Fruit fly (Drosophila melanogaster) whole organism, embryonic: Measurements from ENCODE around the gene Hsp67Ba.

Experiments
- Ada2b ChIP-seq: fragments of 200-800 bp; sonication (Bioruptor generic); IDR thresholded peaks from 2 replicates; pipeline ENCODE4 v1.3.6; 2022; ENCODE audit warnings: missing biosample characterization, missing genetic modification characterization
- Aef1 ChIP-seq: fragments of 200-800 bp; sonication (Bioruptor generic); IDR thresholded peaks from 3 replicates; pipeline ENCODE4 v1.3.6; 2022; ENCODE audit warnings: missing biosample characterization, missing genetic modification characterization
- Bteb2 ChIP-seq: fragments of 200-800 bp; sonication (Bioruptor generic); optimal IDR thresholded peaks from 2 replicates; lab custom pipeline; 2016; ENCODE audit warnings: missing biosample characterization, missing genetic modification characterization
- CG11456 ChIP-seq: fragments of 200-800 bp; sonication (Bioruptor generic); IDR thresholded peaks from 3 replicates; pipeline ENCODE4 v1.3.6; 2022; ENCODE audit warnings: missing biosample characterization, missing genetic modification characterization
- CG14860 ChIP-seq: fragments of 200-800 bp; sonication (Bioruptor generic); IDR thresholded peaks from 3 replicates; pipeline ENCODE4 v1.3.6; 2022; ENCODE audit warnings: missing biosample characterization, missing genetic modification characterization; ENCODE audit not compliant: partially characterized antibody
- CG15011 ChIP-seq: fragments of 200-800 bp; sonication (Bioruptor generic); optimal IDR thresholded peaks from 3 replicates; lab custom pipeline; 2018; ENCODE audit warnings: missing biosample characterization, mild to moderate bottlenecking, missing genetic modification characterization
- CG15269 ChIP-seq: fragments of 200-800 bp; sonication (Bioruptor generic); optimal IDR thresholded peaks from 2 replicates; lab custom pipeline; 2018; ENCODE audit warnings: missing biosample characterization, mild to moderate bottlenecking, missing genetic modification characterization, moderate library complexity
- CG33213 ChIP-seq: fragments of 200-800 bp; sonication (Bioruptor generic); optimal IDR thresholded peaks from 3 replicates; lab custom pipeline; 2016; ENCODE audit warnings: missing biosample characterization, missing genetic modification characterization
- CG34224 ChIP-seq: fragments of 200-800 bp; sonication (Bioruptor generic); IDR thresholded peaks from 3 replicates; pipeline ENCODE4 v1.3.6; 2022; ENCODE audit warnings: missing biosample characterization, missing genetic modification characterization; ENCODE audit not compliant: partially characterized antibody
- CG3995 ChIP-seq: fragments of 200-800 bp; sonication (Bioruptor generic); optimal IDR thresholded peaks from 3 replicates; lab custom pipeline; 2016; ENCODE audit warnings: missing biosample characterization, missing genetic modification characterization
- CG4424 ChIP-seq: fragments of 200-800 bp; sonication (Bioruptor generic); optimal IDR thresholded peaks from 3 replicates; lab custom pipeline; 2016; ENCODE audit warnings: missing biosample characterization, missing genetic modification characterization
- CG6175 ChIP-seq: fragments of 200-800 bp; sonication (Bioruptor generic); IDR thresholded peaks from 3 replicates; pipeline ENCODE4 v1.3.6; 2022; ENCODE audit warnings: missing biosample characterization, missing genetic modification characterization
- CG6683 ChIP-seq: fragments of 200-800 bp; sonication (Bioruptor generic); optimal IDR thresholded peaks from 2 replicates; lab custom pipeline; 2017; ENCODE audit warnings: missing biosample characterization, mild to moderate bottlenecking, missing genetic modification characterization, missing genetic modification reagents
- CG6854 ChIP-seq: fragments of 200-800 bp; sonication (Bioruptor generic); optimal IDR thresholded peaks from 3 replicates; lab custom pipeline; 2017; ENCODE audit warnings: missing biosample characterization, mild to moderate bottlenecking, missing genetic modification characterization
- CG9609 ChIP-seq: fragments of 200-800 bp; sonication (Bioruptor generic); optimal IDR thresholded peaks from 3 replicates; lab custom pipeline; 2016; ENCODE audit warnings: missing biosample characterization, missing genetic modification characterization
- Doc3 ChIP-seq: fragments of 200-800 bp; sonication (Bioruptor generic); IDR thresholded peaks from 3 replicates; pipeline ENCODE4 v1.3.6; 2022; ENCODE audit warnings: missing biosample characterization, missing genetic modification characterization; ENCODE audit not compliant: partially characterized antibody
- Eip74EF ChIP-seq, 2 experiments: fragments of 200-800 bp in 1 of 2; fragments of >200 bp in 1 of 2; sonication (Bioruptor generic) in 1 of 2; optimal IDR thresholded peaks; 2 replicates each; lab custom pipeline; 2017 to 2019; ENCODE audit warnings: missing biosample characterization in 2 of 2, missing genetic modification characterization in 2 of 2, mild to moderate bottlenecking in 1 of 2, moderate library complexity in 1 of 2
- Hand ChIP-seq: fragments of 200-800 bp; sonication (Bioruptor generic); optimal IDR thresholded peaks from 2 replicates; lab custom pipeline; 2017; ENCODE audit warnings: mild to moderate bottlenecking, missing biosample characterization, missing genetic modification reagents, missing genetic modification characterization
- Kr ChIP-seq: fragments of 200-800 bp; sonication (Bioruptor generic); optimal IDR thresholded peaks from 2 replicates; lab custom pipeline; 2017; ENCODE audit warnings: missing biosample characterization, mild to moderate bottlenecking, missing genetic modification characterization
- MBD-R2 ChIP-seq: fragments of 200-800 bp; sonication (Bioruptor generic); IDR thresholded peaks from 2 replicates; pipeline ENCODE4 v1.3.6; 2022; ENCODE audit warnings: missing biosample characterization, missing genetic modification characterization
- Max ChIP-seq: fragments of 200-800 bp; sonication (Bioruptor generic); optimal IDR thresholded peaks from 2 replicates; lab custom pipeline; 2016; ENCODE audit warnings: missing biosample characterization, mild to moderate bottlenecking, missing genetic modification characterization
- Med ChIP-seq: fragments of 200-800 bp; sonication (Bioruptor generic); peaks from one replicate; lab custom pipeline; 2016; ENCODE audit warnings: missing biosample characterization, missing genetic modification characterization, mild to moderate bottlenecking, inconsistent platforms, moderate library complexity
- Mrtf ChIP-seq: fragments of 200-800 bp; sonication (Bioruptor generic); IDR thresholded peaks from 3 replicates; pipeline ENCODE4 v1.3.6; 2022; ENCODE audit warnings: missing biosample characterization, missing genetic modification characterization
- NC2β ChIP-seq: fragments of 200-800 bp; sonication (Bioruptor generic); optimal IDR thresholded peaks from 2 replicates; lab custom pipeline; 2016; ENCODE audit warnings: missing biosample characterization, missing genetic modification characterization
- Nf-YA ChIP-seq: fragments of 200-800 bp; sonication (Bioruptor generic); IDR thresholded peaks from 2 replicates; pipeline ENCODE4 v1.3.6; 2022; ENCODE audit warnings: missing biosample characterization, missing genetic modification characterization
- Nf-YB ChIP-seq: fragments of 200-800 bp; sonication (Bioruptor generic); optimal IDR thresholded peaks from 3 replicates; lab custom pipeline; 2019; ENCODE audit warnings: missing biosample characterization, mild to moderate bottlenecking, missing genetic modification characterization, moderate library complexity
- dpn ChIP-seq, 2 experiments: fragments of 200-800 bp; sonication (Bioruptor generic); optimal IDR thresholded peaks; 3 replicates each; lab custom pipeline; 2016; ENCODE audit warnings: missing biosample characterization in 2 of 2, missing genetic modification characterization in 2 of 2
- eyg ChIP-seq: fragments of 200-800 bp; sonication (Bioruptor generic); optimal IDR thresholded peaks from 3 replicates; lab custom pipeline; 2016; ENCODE audit warnings: missing biosample characterization, missing genetic modification characterization
- fd3F ChIP-seq: fragments of 200-800 bp; sonication (Bioruptor generic); optimal IDR thresholded peaks from 2 replicates; lab custom pipeline; 2018; ENCODE audit warnings: missing biosample characterization, mild to moderate bottlenecking, missing genetic modification characterization, moderate library complexity
- inv ChIP-seq: fragments of 200-800 bp; sonication (Bioruptor generic); IDR thresholded peaks from 2 replicates; pipeline ENCODE4 v1.3.6; 2022; ENCODE audit warnings: missing biosample characterization, missing genetic modification characterization; ENCODE audit not compliant: partially characterized antibody
- ken ChIP-seq: fragments of 200-800 bp; sonication (Bioruptor generic); IDR thresholded peaks from 3 replicates; pipeline ENCODE4 v1.3.6; 2022; ENCODE audit warnings: missing biosample characterization, missing genetic modification characterization
- lilli ChIP-seq: fragments of 200-800 bp; sonication (Bioruptor generic); optimal IDR thresholded peaks from 3 replicates; lab custom pipeline; 2016; ENCODE audit warnings: missing biosample characterization, missing genetic modification characterization
- nau ChIP-seq: fragments of 200-800 bp; sonication (Bioruptor generic); optimal IDR thresholded peaks from 3 replicates; lab custom pipeline; 2017; ENCODE audit warnings: missing biosample characterization, mild to moderate bottlenecking, missing genetic modification characterization, missing genetic modification reagents
- nom ChIP-seq: fragments of 200-800 bp; sonication (Bioruptor generic); optimal IDR thresholded peaks from 2 replicates; lab custom pipeline; 2017; ENCODE audit warnings: missing biosample characterization, missing genetic modification characterization, mild to moderate bottlenecking, moderate library complexity, missing genetic modification reagents
- otp ChIP-seq: fragments of 200-800 bp; sonication (Bioruptor generic); IDR thresholded peaks from 3 replicates; pipeline ENCODE4, ENCODE4 v1.3.6; 2022; ENCODE audit warnings: missing biosample characterization, missing genetic modification characterization
- sd ChIP-seq: fragments of 200-800 bp; sonication (Bioruptor generic); optimal IDR thresholded peaks from 3 replicates; lab custom pipeline; 2018; ENCODE audit warnings: missing biosample characterization, mild to moderate bottlenecking, missing genetic modification characterization, moderate library complexity
- ssp ChIP-seq: fragments of 200-800 bp; sonication (Bioruptor generic); IDR thresholded peaks from 2 replicates; pipeline ENCODE4 v1.3.6; 2022; ENCODE audit warnings: missing biosample characterization, missing genetic modification characterization
- toy ChIP-seq: fragments of 200-800 bp; sonication (Bioruptor generic); IDR thresholded peaks from 2 replicates; pipeline ENCODE4 v1.3.6; 2022; ENCODE audit warnings: missing biosample characterization, missing genetic modification characterization

The Hsp67Ba gene

DNA sequence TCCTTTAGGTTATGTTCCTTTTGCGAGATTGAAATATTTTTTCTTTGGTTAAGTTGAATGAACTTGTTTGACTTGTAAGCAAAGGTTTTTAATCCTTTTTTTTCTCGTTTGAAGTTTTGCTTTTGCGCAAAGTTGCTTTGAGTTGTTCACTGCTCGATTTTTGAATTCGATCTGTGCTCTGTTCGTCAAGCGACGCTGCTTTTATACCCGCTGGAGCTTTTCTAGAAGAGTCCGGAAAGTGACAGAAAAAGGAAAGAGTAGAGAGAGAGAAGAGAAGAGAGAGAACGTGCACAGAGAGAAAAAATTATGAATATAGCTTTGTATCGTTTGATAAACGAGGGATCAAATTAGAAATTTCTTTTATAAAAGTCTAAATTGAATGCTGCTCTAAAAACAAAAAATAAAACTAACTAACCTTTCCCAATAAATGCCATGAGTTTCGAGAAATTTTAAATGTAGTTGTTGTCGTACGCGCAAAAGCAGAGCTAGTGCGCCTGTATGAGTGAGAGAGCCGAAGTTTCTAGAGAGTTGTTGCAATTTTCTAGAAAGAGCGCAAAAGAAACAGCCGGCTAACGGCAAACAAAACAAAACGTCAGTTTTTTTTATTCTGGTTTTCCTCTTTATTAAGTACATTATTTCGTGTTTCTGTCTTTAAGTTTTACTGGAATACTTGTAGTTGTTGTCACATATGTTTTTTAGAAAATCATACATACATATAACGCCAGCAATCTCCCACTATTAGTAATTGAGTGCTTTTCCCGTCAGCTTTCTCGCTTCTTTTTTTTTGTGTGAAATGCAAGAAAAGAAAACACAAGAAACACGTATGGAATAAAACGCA lies 1.9 kb downstream of the Hsp67Ba start, which contains the start of gene Hsp26 (continued):
- TF ChIP-seq nau (GFP tag; lab: Kevin White, UChicago) = peak; percentile 87
- TF ChIP-seq eyg (GFP tag; lab: Kevin White, UChicago) = peak; percentile 65
- TF ChIP-seq Ada2b (GFP tag; lab: Robert Waterston, UW) = peak; percentile 84
- TF ChIP-seq Eip74EF (GFP tag; optimal IDR thresholded peaks at IDR 0.05; lab: Kevin White, UChicago) = peak in 1 of 2 experiments; percentile 80
- peak; percentile 72 for TF ChIP-seq CG33213 (GFP tag; lab: Kevin White, UChicago)
- peak; percentile 63 for TF ChIP-seq Nf-YB (GFP tag; lab: Kevin White, UChicago)
- TF ChIP-seq CG3995 (GFP tag; lab: Kevin White, UChicago) = peak; percentile 12
- TF ChIP-seq toy (GFP tag; lab: Robert Waterston, UW) = no peak
- TF ChIP-seq CG11456 = peak; percentile 61; the same call in 1 of the 3 replicates
- TF ChIP-seq fd3F (GFP tag; lab: Kevin White, UChicago) = peak; percentile 67
- TF ChIP-seq CG15269 (tag; lab: Kevin White, UChicago) = peak; percentile 85
- peak; percentile 66 for TF ChIP-seq ssp (GFP tag; lab: Robert Waterston, UW)
- TF ChIP-seq CG15011 (GFP tag; lab: Kevin White, UChicago) = peak; percentile 11
- TF ChIP-seq otp = peak; percentile 75; the same call in 2 of the 3 replicates
- peak; percentile 83 for TF ChIP-seq Bteb2 (GFP tag; lab: Kevin White, UChicago)
- TF ChIP-seq Hand = peak; percentile 87
- TF ChIP-seq CG14860 (GFP tag; lab: Robert Waterston, UW) = no peak
- TF ChIP-seq NC2β (GFP tag; lab: Kevin White, UChicago) = peak; percentile 78
- peak; percentile 42; the same call in 1 of the 2 replicates for TF ChIP-seq MBD-R2 (GFP tag; lab: Robert Waterston, UW)
- peak; percentile 69 for TF ChIP-seq Max (GFP tag; lab: Kevin White, UChicago)
- peak; percentile 87 to 90 for TF ChIP-seq dpn (GFP tag; optimal IDR thresholded peaks at IDR 0.05; lab: Kevin White, UChicago)
- peak; percentile 77 for TF ChIP-seq Aef1 (GFP tag; lab: Robert Waterston, UW)
- no peak for TF ChIP-seq CG6175
- peak; percentile 73 for TF ChIP-seq CG6854 (GFP tag; lab: Kevin White, UChicago)
- peak; percentile 89 for TF ChIP-seq lilli (GFP tag; lab: Kevin White, UChicago)

DNA sequence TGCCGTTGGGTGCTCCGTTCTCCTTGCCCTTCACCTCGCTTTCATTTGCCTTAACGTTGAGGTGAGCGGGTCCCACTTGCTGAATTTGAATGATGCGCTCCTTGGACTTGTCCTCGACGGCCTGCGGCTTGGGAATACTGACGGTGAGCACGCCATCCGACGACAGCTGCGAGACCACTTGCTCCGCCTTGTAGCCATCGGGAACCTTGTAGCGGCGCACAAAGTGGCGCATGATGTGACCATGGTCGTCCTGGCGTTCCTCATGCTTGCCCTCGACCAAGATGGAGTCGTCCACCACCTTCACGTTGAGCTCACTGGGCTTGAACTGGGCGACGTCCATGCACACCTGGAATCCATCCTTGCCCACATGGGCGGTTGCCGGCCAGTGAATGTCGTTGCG lies 2.8 kb downstream of the Hsp67Ba start:
- no peak for TF ChIP-seq inv (GFP tag; lab: Robert Waterston, UW)
- TF ChIP-seq Mrtf (GFP tag; lab: Robert Waterston, UW) = 0 out of 3 replicates have a peak, but pooled peaks have one; percentile 39
- no peak for TF ChIP-seq Kr (GFP tag; lab: Kevin White, UChicago)
- TF ChIP-seq CG9609 (GFP tag; lab: Kevin White, UChicago) = no peak
- TF ChIP-seq CG6683 (GFP tag; lab: Kevin White, UChicago) = no peak
- TF ChIP-seq Doc3 = no peak
- no peak for TF ChIP-seq CG4424 (GFP tag; lab: Kevin White, UChicago)
- TF ChIP-seq ken = 0 out of 3 replicates have a peak, but pooled peaks have one; percentile 14
- TF ChIP-seq CG34224 (GFP tag; lab: Robert Waterston, UW) = no peak
- no peak for TF ChIP-seq nom (GFP tag; lab: Kevin White, UChicago)
- TF ChIP-seq sd (tag; lab: Kevin White, UChicago) = no peak
- TF ChIP-seq Nf-YA (GFP tag; lab: Robert Waterston, UW) = no peak
- TF ChIP-seq Med (GFP tag; lab: Kevin White, UChicago) = peak; percentile 56
